Fruit fly (Drosophila melanogaster) whole organism, embryonic: ENCODE measurements around the gene Chd64.

Experiments
- Atf3 ChIP-seq: fragments of 200-800 bp; sonication (Bioruptor generic); optimal IDR thresholded peaks from 3 replicates; lab custom pipeline; 2016; ENCODE audit warnings: missing biosample characterization, missing genetic modification characterization
- BtbVII ChIP-seq: fragments of 200-800 bp; sonication (Bioruptor generic); optimal IDR thresholded peaks from 3 replicates; lab custom pipeline; 2017; ENCODE audit warnings: missing biosample characterization, mild to moderate bottlenecking, missing genetic modification characterization
- CG10321 ChIP-seq: fragments of 200-800 bp; sonication (Bioruptor generic); IDR thresholded peaks from 2 replicates; pipeline ENCODE4 v1.3.6; 2022; ENCODE audit warnings: missing biosample characterization, missing genetic modification characterization
- CG11695 ChIP-seq: fragments of 200-800 bp; sonication (Bioruptor generic); IDR thresholded peaks from 3 replicates; pipeline ENCODE4 v1.3.6; 2022; ENCODE audit warnings: missing biosample characterization, missing genetic modification characterization
- CG14441 ChIP-seq: fragments of 200-800 bp; sonication (Bioruptor generic); IDR thresholded peaks from 2 replicates; pipeline ENCODE4 v1.3.6; 2022; ENCODE audit warnings: missing biosample characterization, missing genetic modification characterization
- CG16813 ChIP-seq: fragments of 200-800 bp; sonication (Bioruptor generic); IDR thresholded peaks from 3 replicates; pipeline ENCODE4 v1.3.6; 2022; ENCODE audit warnings: missing biosample characterization, missing genetic modification characterization; ENCODE audit not compliant: partially characterized antibody
- CG17186 ChIP-seq: fragments of 200-800 bp; sonication (Bioruptor generic); optimal IDR thresholded peaks from 3 replicates; lab custom pipeline; 2017; ENCODE audit warnings: missing biosample characterization, missing genetic modification reagents, missing genetic modification characterization
- CG18599 ChIP-seq: fragments of 200-800 bp; sonication (Bioruptor generic); optimal IDR thresholded peaks from 3 replicates; lab custom pipeline; 2017; ENCODE audit warnings: missing biosample characterization, missing genetic modification characterization, mild to moderate bottlenecking, moderate library complexity, missing genetic modification reagents
- CG2129 ChIP-seq: fragments of 200-800 bp; sonication (Bioruptor generic); IDR thresholded peaks from 2 replicates; pipeline ENCODE4 v1.3.6; 2022; ENCODE audit warnings: missing biosample characterization, missing genetic modification characterization; ENCODE audit not compliant: partially characterized antibody
- CG2678 ChIP-seq: fragments of 200-800 bp; sonication (Bioruptor generic); optimal IDR thresholded peaks from 3 replicates; lab custom pipeline; 2019; ENCODE audit warnings: missing biosample characterization, mild to moderate bottlenecking, missing genetic modification characterization, moderate library complexity
- CG2712 ChIP-seq: fragments of 200-800 bp; optimal IDR thresholded peaks from 3 replicates; lab custom pipeline; 2019; ENCODE audit warnings: missing biosample characterization, mild to moderate bottlenecking, missing genetic modification characterization, moderate library complexity
- CG30020 ChIP-seq: fragments of 200-800 bp; optimal IDR thresholded peaks from 2 replicates; lab custom pipeline; 2019; ENCODE audit warnings: missing biosample characterization, mild to moderate bottlenecking, missing genetic modification characterization, moderate library complexity
- CG6791 ChIP-seq: fragments of 200-800 bp; sonication (Bioruptor generic); IDR thresholded peaks from 3 replicates; pipeline ENCODE4 v1.3.6; 2022; ENCODE audit warnings: missing biosample characterization, missing genetic modification characterization; ENCODE audit not compliant: partially characterized antibody
- CG7372 ChIP-seq: fragments of 200-800 bp; sonication (Bioruptor generic); IDR thresholded peaks from 2 replicates; pipeline ENCODE4 v1.3.6; 2022; ENCODE audit warnings: missing biosample characterization, missing genetic modification characterization
- CG8765 ChIP-seq: fragments of 200-800 bp; sonication (Bioruptor generic); IDR thresholded peaks from 2 replicates; pipeline ENCODE4 v1.3.6; 2022; ENCODE audit warnings: missing biosample characterization, missing genetic modification characterization
- CG8924 ChIP-seq: fragments of 200-800 bp; optimal IDR thresholded peaks from 3 replicates; lab custom pipeline; 2019; ENCODE audit warnings: missing biosample characterization, mild to moderate bottlenecking, missing genetic modification characterization, moderate library complexity
- Camta ChIP-seq: fragments of 200-800 bp; sonication (Bioruptor generic); optimal IDR thresholded peaks from 2 replicates; lab custom pipeline; 2016; ENCODE audit warnings: missing biosample characterization, missing genetic modification characterization
- Dek ChIP-seq: fragments of 200-800 bp; sonication (Bioruptor generic); optimal IDR thresholded peaks from 3 replicates; lab custom pipeline; 2019; ENCODE audit warnings: missing biosample characterization, mild to moderate bottlenecking, missing genetic modification characterization, moderate library complexity
- Dll ChIP-seq: fragments of 200-800 bp; sonication (Bioruptor generic); IDR thresholded peaks from 4 replicates; pipeline ENCODE4 v1.3.6; 2022; ENCODE audit warnings: missing biosample characterization, missing genetic modification characterization; ENCODE audit not compliant: partially characterized antibody
- Doc3 ChIP-seq: fragments of 200-800 bp; sonication (Bioruptor generic); IDR thresholded peaks from 3 replicates; pipeline ENCODE4 v1.3.6; 2022; ENCODE audit warnings: missing biosample characterization, missing genetic modification characterization; ENCODE audit not compliant: partially characterized antibody
- E2f2 ChIP-seq: fragments of 200-800 bp; sonication (Bioruptor generic); IDR thresholded peaks from 2 replicates; pipeline ENCODE4 v1.3.6; 2022; ENCODE audit warnings: missing biosample characterization, missing genetic modification characterization
- HHEX ChIP-seq: fragments of 200-800 bp; sonication (Bioruptor generic); optimal IDR thresholded peaks from 3 replicates; lab custom pipeline; 2017; ENCODE audit warnings: missing biosample characterization, mild to moderate bottlenecking, missing genetic modification characterization, missing genetic modification reagents
- HLH4C ChIP-seq: fragments of 200-800 bp; sonication (Bioruptor generic); IDR thresholded peaks from 3 replicates; pipeline ENCODE4 v1.3.6; 2022; ENCODE audit warnings: missing biosample characterization, missing genetic modification characterization; ENCODE audit not compliant: partially characterized antibody
- Hand ChIP-seq: fragments of 200-800 bp; sonication (Bioruptor generic); optimal IDR thresholded peaks from 2 replicates; lab custom pipeline; 2017; ENCODE audit warnings: mild to moderate bottlenecking, missing biosample characterization, missing genetic modification reagents, missing genetic modification characterization
- HmgD ChIP-seq: fragments of 200-800 bp; sonication (Bioruptor generic); optimal IDR thresholded peaks from 3 replicates; lab custom pipeline; 2016; ENCODE audit warnings: missing biosample characterization, missing genetic modification characterization
- MESR4 ChIP-seq: fragments of 200-800 bp; sonication (Bioruptor generic); optimal IDR thresholded peaks from 2 replicates; lab custom pipeline; 2018; ENCODE audit warnings: missing biosample characterization, mild to moderate bottlenecking, missing genetic modification characterization, moderate library complexity
- Med ChIP-seq: fragments of 200-800 bp; sonication (Bioruptor generic); peaks from one replicate; lab custom pipeline; 2016; ENCODE audit warnings: missing biosample characterization, missing genetic modification characterization, mild to moderate bottlenecking, inconsistent platforms, moderate library complexity
- Mes4 ChIP-seq: fragments of 200-800 bp; sonication (Bioruptor generic); optimal IDR thresholded peaks from 2 replicates; lab custom pipeline; 2016; ENCODE audit warnings: missing biosample characterization, missing genetic modification characterization
- Scr ChIP-seq: fragments of 200-800 bp; sonication (Bioruptor generic); IDR thresholded peaks from 2 replicates; pipeline ENCODE4 v1.3.6; 2022; ENCODE audit warnings: missing biosample characterization, missing genetic modification characterization; ENCODE audit not compliant: partially characterized antibody
- Side ChIP-seq: fragments of 200-800 bp; sonication (Bioruptor generic); optimal IDR thresholded peaks from 2 replicates; lab custom pipeline; 2016; ENCODE audit warnings: missing biosample characterization, missing genetic modification characterization
- YL-1 ChIP-seq: fragments of 200-800 bp; sonication (Bioruptor generic); optimal IDR thresholded peaks from 3 replicates; lab custom pipeline; 2017; ENCODE audit warnings: missing biosample characterization, mild to moderate bottlenecking, missing genetic modification characterization
- abd-A ChIP-seq: fragments of 200-800 bp; sonication (Bioruptor generic); optimal IDR thresholded peaks from 3 replicates; lab custom pipeline; 2019; ENCODE audit warnings: missing biosample characterization, mild to moderate bottlenecking, missing genetic modification characterization, moderate library complexity
- ara ChIP-seq: fragments of 200-800 bp; sonication (Bioruptor generic); IDR thresholded peaks from 2 replicates; pipeline ENCODE4 v1.3.6; 2022; ENCODE audit warnings: missing biosample characterization, missing genetic modification characterization
- bcd ChIP-seq: fragments of 200-800 bp; sonication (Bioruptor generic); optimal IDR thresholded peaks from 2 replicates; lab custom pipeline; 2017; ENCODE audit warnings: missing biosample characterization, mild to moderate bottlenecking, missing genetic modification characterization
- crol ChIP-seq: fragments of 200-800 bp; sonication (Bioruptor generic); IDR thresholded peaks from 2 replicates; pipeline ENCODE4 v1.3.6; 2022; ENCODE audit warnings: missing biosample characterization, missing genetic modification characterization
- cwo ChIP-seq: fragments of 200-800 bp; sonication (Bioruptor generic); optimal IDR thresholded peaks from 3 replicates; lab custom pipeline; 2017; ENCODE audit warnings: missing biosample characterization, missing genetic modification characterization, mild to moderate bottlenecking, moderate library complexity, missing genetic modification reagents
- da ChIP-seq: fragments of 200-800 bp; sonication (Bioruptor generic); optimal IDR thresholded peaks from 2 replicates; lab custom pipeline; 2016; ENCODE audit warnings: missing biosample characterization, missing genetic modification characterization
- exex ChIP-seq: fragments of 200-800 bp; sonication (Bioruptor generic); optimal IDR thresholded peaks from 4 replicates; lab custom pipeline; 2018; ENCODE audit warnings: missing biosample characterization, mild to moderate bottlenecking, missing genetic modification characterization, moderate library complexity
- ftz-f1 ChIP-seq: fragments of 200-800 bp; sonication (Bioruptor generic); optimal IDR thresholded peaks from 2 replicates; lab custom pipeline; 2016; ENCODE audit warnings: missing biosample characterization, missing genetic modification characterization
- gcm ChIP-seq: fragments of 200-800 bp; sonication (Bioruptor generic); optimal IDR thresholded peaks from 2 replicates; lab custom pipeline; 2019; ENCODE audit warnings: missing biosample characterization, mild to moderate bottlenecking, missing genetic modification characterization, moderate library complexity
- h ChIP-seq: fragments of >200 bp; optimal IDR thresholded peaks from 2 replicates; lab custom pipeline; 2017
- knrl ChIP-seq: fragments of 200-800 bp; sonication (Bioruptor generic); IDR thresholded peaks from 3 replicates; pipeline ENCODE4 v1.3.6; 2022; ENCODE audit warnings: missing biosample characterization, missing genetic modification characterization; ENCODE audit not compliant: partially characterized antibody
- lab ChIP-seq: fragments of 200-800 bp; sonication (Bioruptor generic); optimal IDR thresholded peaks from 3 replicates; lab custom pipeline; 2017; ENCODE audit warnings: missing biosample characterization, missing genetic modification characterization, mild to moderate bottlenecking, moderate library complexity, missing genetic modification reagents
- nerfin-1 ChIP-seq: fragments of 200-800 bp; sonication (Bioruptor generic); optimal IDR thresholded peaks from 3 replicates; lab custom pipeline; 2019; ENCODE audit warnings: missing biosample characterization, mild to moderate bottlenecking, missing genetic modification characterization, moderate library complexity
- sd ChIP-seq: fragments of 200-800 bp; sonication (Bioruptor generic); optimal IDR thresholded peaks from 3 replicates; lab custom pipeline; 2018; ENCODE audit warnings: missing biosample characterization, mild to moderate bottlenecking, missing genetic modification characterization, moderate library complexity
- stc ChIP-seq: fragments of 200-800 bp; sonication (Bioruptor generic); IDR thresholded peaks from 2 replicates; pipeline ENCODE4 v1.3.6; 2022; ENCODE audit warnings: missing biosample characterization, missing genetic modification characterization
- vvl ChIP-seq: fragments of 200-800 bp; sonication (Bioruptor generic); IDR thresholded peaks from 2 replicates; pipeline ENCODE4 v1.3.6; 2022; ENCODE audit warnings: missing biosample characterization, missing genetic modification characterization

The Chd64 gene

DNA sequence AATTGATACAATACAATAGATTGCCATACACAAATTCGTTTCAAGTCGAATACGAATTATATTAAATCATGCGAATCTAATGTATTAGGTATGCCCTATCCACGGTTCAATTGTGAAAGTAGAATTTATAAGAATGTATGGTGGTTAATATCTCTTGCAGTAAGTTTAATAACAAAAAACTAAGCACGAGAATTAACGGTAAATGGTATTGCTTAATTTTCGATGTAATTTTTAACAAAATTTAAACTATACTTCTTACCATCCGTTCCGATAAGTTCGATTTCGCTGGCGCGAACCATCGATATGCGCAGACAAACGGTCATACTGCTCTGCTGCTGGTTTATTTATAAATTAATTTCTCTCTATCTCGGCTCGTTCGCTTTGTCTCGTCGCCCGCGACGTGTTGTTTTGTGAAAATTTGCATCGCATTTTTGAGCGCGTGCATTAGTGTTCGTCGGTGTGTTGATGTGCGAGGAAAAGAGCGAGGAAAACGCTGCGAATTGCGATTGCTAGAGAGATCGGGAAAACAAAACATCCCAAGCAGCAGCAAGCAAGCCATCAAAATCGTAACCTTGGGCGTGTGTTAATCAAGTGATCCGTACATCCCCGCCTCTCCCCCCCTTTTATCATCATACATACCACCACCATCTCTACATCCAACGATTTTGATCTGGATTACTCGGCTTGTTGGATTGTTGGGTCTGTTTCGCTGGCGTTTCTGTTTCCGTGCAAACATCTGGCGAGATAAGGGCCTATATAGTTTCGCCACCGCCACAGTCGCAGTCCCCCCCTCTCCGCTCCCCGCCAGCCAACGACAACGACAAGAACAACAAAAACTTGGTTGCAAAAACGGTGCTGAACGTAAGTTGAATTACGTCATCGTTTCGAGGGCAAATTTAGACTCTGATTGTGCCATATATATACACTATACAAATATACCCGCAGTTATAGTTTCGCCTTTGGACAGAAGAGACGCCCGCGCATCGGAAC lies 18.6 kb downstream of the Chd64 start, which contains the start of gene Fit1 (continued):
- TF ChIP-seq E2f2 (GFP tag; lab: Robert Waterston, UW) (peak; percentile 76), sd (tag; lab: Kevin White, UChicago) (peak; percentile 82), Atf3 (GFP tag; lab: Kevin White, UChicago) (peak; percentile 31), CG2129 (GFP tag; lab: Robert Waterston, UW) (0 out of 2 replicates have a peak, but pooled peaks have one; percentile 37), nerfin-1 (tag; lab: Kevin White, UChicago) (peak; percentile 13), cwo (GFP tag; lab: Kevin White, UChicago) (peak; percentile 63), lab (GFP tag; lab: Kevin White, UChicago) (peak; percentile 59), CG7372 (GFP tag; lab: Robert Waterston, UW) (no peak), Dek (no peak), crol (GFP tag; lab: Robert Waterston, UW) (peak; percentile 95), CG2678 (tag; lab: Kevin White, UChicago) (peak; percentile 14), CG8924 (tag; lab: Kevin White, UChicago) (peak; percentile 38), Mes4 (GFP tag; lab: Kevin White, UChicago) (no peak), CG8765 (no peak), knrl (GFP tag; lab: Robert Waterston, UW) (peak; percentile 39; the same call in 2 of the 3 replicates), Camta (GFP tag; lab: Kevin White, UChicago) (no peak), CG11695 (0 out of 3 replicates have a peak, but pooled peaks have one; percentile 21), CG18599 (GFP tag; lab: Kevin White, UChicago) (peak; percentile 19), Doc3 (GFP tag; lab: Robert Waterston, UW) (peak; percentile 51; the same call in 2 of the 3 replicates), abd-A (tag; lab: Kevin White, UChicago) (peak; percentile 80), Side (GFP tag; lab: Kevin White, UChicago) (no peak), HLH4C (GFP tag; lab: Robert Waterston, UW) (peak; percentile 55; the same call in 1 of the 3 replicates), ftz-f1 (GFP tag; lab: Kevin White, UChicago) (peak; percentile 95), bcd (GFP tag; lab: Kevin White, UChicago) (no peak), CG14441 (GFP tag; lab: Robert Waterston, UW) (no peak), ara (GFP tag; lab: Robert Waterston, UW) (no peak), MESR4 (GFP tag; lab: Kevin White, UChicago) (peak; percentile 75), CG30020 (tag; lab: Kevin White, UChicago) (peak; percentile 12), h (no peak), Hand (GFP tag; lab: Kevin White, UChicago) (peak; percentile 58), BtbVII (GFP tag; lab: Kevin White, UChicago) (peak; percentile 78), HmgD (GFP tag; lab: Kevin White, UChicago) (peak; percentile 18), stc (0 out of 2 replicates have a peak, but pooled peaks have one; percentile 30), CG2712 (no peak), Med (GFP tag; lab: Kevin White, UChicago) (peak; percentile 73), Scr (peak; percentile 53), CG16813 (GFP tag; lab: Robert Waterston, UW) (peak; percentile 45), CG17186 (GFP tag; lab: Kevin White, UChicago) (peak; percentile 55), CG10321 (GFP tag; lab: Robert Waterston, UW) (no peak), HHEX (GFP tag; lab: Kevin White, UChicago) (peak; percentile 27), vvl (GFP tag; lab: Robert Waterston, UW) (peak; percentile 60), CG6791 (GFP tag; lab: Robert Waterston, UW) (peak; percentile 73), YL-1 (GFP tag; lab: Kevin White, UChicago) (peak; percentile 32), gcm (no peak), Dll (GFP tag; lab: Robert Waterston, UW) (peak; percentile 47; the same call in 2 of the 4 replicates), da (GFP tag; lab: Kevin White, UChicago) (no peak), exex (tag; lab: Kevin White, UChicago) (peak; percentile 13)
